Worm (Caenorhabditis elegans): ENCODE data around the gene alkb-8.

Gene alkb-8

DNA sequence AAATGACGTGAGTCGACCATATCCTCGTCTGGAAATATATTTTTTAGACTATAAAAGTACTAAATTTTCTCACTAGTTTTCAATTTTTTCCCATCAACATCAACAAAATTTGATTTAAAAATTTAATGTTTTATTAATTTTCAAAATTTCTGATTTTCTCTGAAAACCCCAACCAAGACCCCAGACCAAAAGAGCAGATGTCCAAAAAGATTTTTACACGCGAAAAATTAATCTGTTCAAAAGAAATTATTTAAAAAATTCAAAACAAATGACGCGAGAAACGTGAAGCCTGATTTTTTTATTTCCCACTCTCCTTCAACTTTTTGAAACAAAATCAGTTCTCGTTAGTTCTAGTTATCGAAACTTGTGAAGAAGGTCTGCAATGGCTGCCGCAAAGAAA lies 21.3 kb downstream of the alkb-8 start, which contains the start of gene F34D10.8:
TSS of gene F34D10.8 (plus strand) at position 301 of the 400 bp plus-strand sequence.
- no peak for TF ChIP-seq ztf-3 (GFP tag; optimal IDR thresholded peaks at IDR 0.05)
- TF ChIP-seq madf-10 (tag; optimal IDR thresholded peaks at IDR 0.05), result no peak
- no peak for TF ChIP-seq B0019.2 (GFP tag; conservative IDR thresholded peaks at IDR 0.05)
- no peak for TF ChIP-seq akir-1 (GFP tag; optimal IDR thresholded peaks at IDR 0.05)
- TF ChIP-seq rcor-1 (GFP tag; IDR thresholded peaks at IDR 0.05), result no peak
- no peak for TF ChIP-seq ztf-6 (GFP tag; IDR thresholded peaks at IDR 0.05)
- no peak for TF ChIP-seq bed-2 (GFP tag; IDR thresholded peaks at IDR 0.05)
- no peak for TF ChIP-seq dpff-1 (tag; optimal IDR thresholded peaks at IDR 0.05)
- TF ChIP-seq madf-6 (GFP tag; IDR thresholded peaks at IDR 0.05), result no peak
- TF ChIP-seq sea-2 (GFP tag; IDR thresholded peaks at IDR 0.05), result no peak
- no peak for TF ChIP-seq let-607 (tag; optimal IDR thresholded peaks at IDR 0.05)
- no peak for TF ChIP-seq ztf-26 (tag; optimal IDR thresholded peaks at IDR 0.05)
- no peak for TF ChIP-seq pha-4 (tag; optimal IDR thresholded peaks at IDR 0.05)

DNA sequence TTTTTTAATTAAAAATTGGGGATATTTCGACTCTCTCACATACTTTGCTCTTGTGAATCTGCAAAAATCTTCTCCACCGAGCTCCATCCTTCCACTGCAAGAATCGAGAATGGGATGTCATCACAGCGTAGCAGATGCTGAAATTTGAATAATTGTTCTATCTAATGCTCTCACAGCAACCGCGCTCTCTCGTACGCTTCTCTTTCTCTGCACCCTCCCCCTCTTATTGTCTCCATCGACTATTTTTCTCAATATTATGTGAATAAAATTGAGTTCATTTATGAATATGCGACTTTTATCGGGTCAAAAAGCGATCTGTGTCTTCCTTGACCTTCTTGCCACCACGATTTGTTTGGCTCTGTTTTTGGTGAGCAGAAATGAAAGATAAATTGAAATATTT lies 24.9 kb downstream of the alkb-8 start, which contains the start of gene F34D10.3:
TSS of gene F34D10.3 (plus strand) at position 249 of the 400 bp plus-strand sequence.
- TF ChIP-seq attf-5 (GFP tag; optimal IDR thresholded peaks at IDR 0.05) (peak; percentile 7), madf-6 (GFP tag; IDR thresholded peaks at IDR 0.05) (0 out of 2 replicates have a peak, but pooled peaks have one; percentile 12), attf-3 (GFP tag; conservative IDR thresholded peaks at IDR 0.05) (no peak), hmg-1.2 (GFP tag; IDR thresholded peaks at IDR 0.05) (peak; percentile 61; the same call in 1 of the 2 replicates)

DNA sequence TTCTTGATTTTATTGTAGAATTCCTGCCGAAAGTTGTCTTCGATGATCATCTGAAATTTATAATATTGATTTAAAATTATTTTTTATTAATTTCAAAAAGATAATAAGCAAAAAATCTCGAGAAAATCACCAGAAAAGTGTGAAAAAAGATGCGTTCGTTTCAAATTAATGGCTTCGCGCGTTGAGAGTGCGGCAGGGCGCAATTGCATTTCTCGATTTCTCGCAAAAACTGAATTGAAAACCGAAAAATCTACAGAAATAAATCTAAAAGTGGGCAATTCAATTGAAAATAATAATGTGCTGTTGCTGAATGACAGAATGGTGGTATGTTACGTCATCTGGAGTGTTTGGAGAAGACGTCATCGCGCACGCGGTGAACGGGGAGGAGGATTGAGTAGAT lies 25.9 kb downstream of the alkb-8 start, which contains the start of gene evl-18:
TSS of gene evl-18 (minus strand) at position 50 of the 400 bp plus-strand sequence.
- no peak for TF ChIP-seq fkh-3 (tag; optimal IDR thresholded peaks at IDR 0.05)
- TF ChIP-seq efl-1 (GFP tag; optimal IDR thresholded peaks at IDR 0.05), result peak; percentile 38
- peak; percentile 69 for TF ChIP-seq mcd-1 (GFP tag; IDR thresholded peaks at IDR 0.05)
- no peak for TF ChIP-seq K12H6.12 (tag; optimal IDR thresholded peaks at IDR 0.05)
- TF ChIP-seq F37B4.10 (GFP tag; IDR thresholded peaks at IDR 0.05), result no peak
- no peak for TF ChIP-seq madf-8 (GFP tag; conservative IDR thresholded peaks at IDR 0.05)
- TF ChIP-seq lin-54 (GFP tag; optimal IDR thresholded peaks at IDR 0.05), result no peak

DNA sequence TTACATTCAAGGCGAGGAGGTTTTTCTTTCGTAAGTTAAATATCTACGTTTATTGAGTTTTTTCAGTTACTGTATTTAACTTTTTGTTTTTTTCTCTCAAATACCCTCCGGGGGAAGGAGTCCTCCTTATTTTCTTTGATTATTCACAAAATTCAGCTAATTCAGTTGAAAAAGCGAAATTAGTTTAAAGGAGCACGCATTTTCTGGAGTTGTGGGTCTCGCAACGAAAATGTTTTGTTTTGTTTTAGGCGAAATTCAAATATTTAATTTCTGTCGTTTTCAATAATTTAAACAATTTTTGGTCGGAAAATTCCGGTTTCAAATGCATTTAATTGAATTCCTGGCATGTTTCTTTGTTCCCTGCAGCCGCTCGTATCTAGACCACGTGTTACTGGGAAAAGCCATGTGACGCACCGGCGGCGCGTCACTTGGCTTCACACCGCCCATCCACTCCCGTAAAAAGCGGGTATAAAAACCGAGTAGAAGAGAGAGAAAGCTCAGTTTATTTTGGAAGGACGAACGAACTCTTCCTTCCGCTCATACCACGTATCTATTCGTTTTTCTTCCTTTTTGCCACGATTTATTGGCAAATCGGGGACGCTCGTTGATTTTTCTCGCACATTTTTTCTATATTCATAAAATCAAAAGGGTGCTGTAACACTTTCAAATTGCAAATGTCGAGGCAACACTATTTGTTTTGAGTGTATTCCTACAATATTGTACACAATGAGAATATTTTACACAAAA lies 26.6 kb downstream of the alkb-8 start:
- TF ChIP-seq zfh-2 (GFP tag; conservative IDR thresholded peaks at IDR 0.05) (peak; percentile 46; the same call in 1 of the 2 replicates), nhr-120 (GFP tag; IDR thresholded peaks at IDR 0.05) (no peak), ztf-6 (GFP tag; IDR thresholded peaks at IDR 0.05) (no peak), him-1 (tag; optimal IDR thresholded peaks at IDR 0.05) (no peak), ztf-18 (tag; optimal IDR thresholded peaks at IDR 0.05) (no peak), ama-1 (optimal IDR thresholded peaks at IDR 0.05) (peak; percentile 32), ama-1 (GFP tag; optimal IDR thresholded peaks at IDR 0.05) (no peak), snpc-3.4 (tag; optimal IDR thresholded peaks at IDR 0.05) (peak; percentile 10), bed-1 (GFP tag; IDR thresholded peaks at IDR 0.05) (no peak), K11D2.4 (GFP tag; IDR thresholded peaks at IDR 0.05) (no peak), hsf-1 (GFP tag; IDR thresholded peaks at IDR 0.05) (no peak), B0336.3 (GFP tag; IDR thresholded peaks at IDR 0.05) (no peak), F33H1.4 (GFP tag; IDR thresholded peaks at IDR 0.05) (peak; percentile 70), somi-1 (GFP tag; optimal IDR thresholded peaks at IDR 0.05) (peak; percentile 12), bed-2 (GFP tag; IDR thresholded peaks at IDR 0.05) (no peak), nfya-2 (GFP tag; IDR thresholded peaks at IDR 0.05) (no peak), F49E8.2 (tag; optimal IDR thresholded peaks at IDR 0.05; ENCODE audit: insufficient read depth) (no peak), D2030.7 (GFP tag; IDR thresholded peaks at IDR 0.05) (0 out of 2 replicates have a peak, but pooled peaks have one; percentile 20), hrde-1 (tag; optimal IDR thresholded peaks at IDR 0.05; ENCODE audit: borderline replicate concordance) (no peak), egl-44 (GFP tag; IDR thresholded peaks at IDR 0.05) (no peak), lin-35 (GFP tag; optimal IDR thresholded peaks at IDR 0.05) (no peak), F52B5.7 (tag; optimal IDR thresholded peaks at IDR 0.05) (no peak)

Data from whole organism, young adult.